Fruit fly (Drosophila melanogaster): ENCODE measurements around the gene Pde9.

Pde9 gene

dm6 chrX:12737057-12737734 is 159.9 kb downstream of the Pde9 start (continued):
- TF ChIP-seq h (GFP tag; optimal IDR thresholded peaks at IDR 0.05) (peak; percentile 79), sv (GFP tag; optimal IDR thresholded peaks at IDR 0.05) (no peak)
